Worm (Caenorhabditis elegans): Measurements from ENCODE around the gene sru-38.

- no peak for TF ChIP-seq ztf-11 (tag; optimal IDR thresholded peaks at IDR 0.05)
- no peak for TF ChIP-seq elt-1 (tag; optimal IDR thresholded peaks at IDR 0.05)
- TF ChIP-seq ztf-4 (tag; optimal IDR thresholded peaks at IDR 0.05), result no peak
Observed at ce11 chrV:9811154-9811553, 24.7 kb downstream of the sru-38 start, which contains the start of gene sru-29.
